Worm (Caenorhabditis elegans) whole organism, midembryonic: Measurements from ENCODE around the gene prp-3.

Source experiments
- T22C8.4 ChIP-seq: fragments of 200-800 bp; sonication (Bioruptor generic); IDR thresholded peaks from 2 replicates; pipeline ENCODE4 v1.3.6; 2022; ENCODE audit warnings: missing genetic modification characterization, missing compliant biosample characterization
- cog-1 ChIP-seq: sonication (generic microtip); optimal IDR thresholded peaks from 2 replicates; lab custom pipeline; 2016; ENCODE audit warnings: missing genetic modification characterization, missing compliant biosample characterization
- flt-1 ChIP-seq: fragments of 200-800 bp; sonication (Bioruptor generic); IDR thresholded peaks from 2 replicates; pipeline ENCODE4 v1.3.6; 2022; ENCODE audit warnings: missing genetic modification characterization, missing compliant biosample characterization
- klf-2 ChIP-seq: fragments of 200-800 bp; sonication (Bioruptor generic); conservative IDR thresholded peaks from 2 replicates; pipeline ENCODE4 v1.3.6; 2022; ENCODE audit warnings: missing genetic modification reagents, missing genetic modification characterization, missing compliant biosample characterization
- med-1 ChIP-seq: sonication (generic microtip); optimal IDR thresholded peaks from 2 replicates; lab custom pipeline; 2017; ENCODE audit warnings: missing genetic modification characterization, mild to moderate bottlenecking, missing compliant biosample characterization, antibody characterized with exemption, missing genetic modification reagents; ENCODE audit not compliant: insufficient read depth
- ref-1 ChIP-seq: fragments of 200-800 bp; sonication (Bioruptor generic); conservative IDR thresholded peaks from 2 replicates; pipeline ENCODE4 v1.3.6; 2022; ENCODE audit warnings: missing genetic modification reagents, missing genetic modification characterization, missing compliant biosample characterization
- tab-1 ChIP-seq: fragments of 200-800 bp; sonication (Bioruptor generic); IDR thresholded peaks from 2 replicates; pipeline ENCODE4 v1.3.6; 2022; ENCODE audit warnings: missing genetic modification characterization, missing compliant biosample characterization
- ztf-23 ChIP-seq: fragments of 200-800 bp; sonication (Bioruptor generic); IDR thresholded peaks from 2 replicates; pipeline ENCODE4 v1.3.6; 2022; ENCODE audit warnings: missing genetic modification reagents, missing genetic modification characterization, missing compliant biosample characterization
- ztf-29 ChIP-seq: fragments of 200-800 bp; sonication (Bioruptor generic); IDR thresholded peaks from 2 replicates; pipeline ENCODE4 v1.3.6; 2022; ENCODE audit warnings: missing genetic modification reagents, missing genetic modification characterization, missing compliant biosample characterization

prp-3 gene

DNA sequence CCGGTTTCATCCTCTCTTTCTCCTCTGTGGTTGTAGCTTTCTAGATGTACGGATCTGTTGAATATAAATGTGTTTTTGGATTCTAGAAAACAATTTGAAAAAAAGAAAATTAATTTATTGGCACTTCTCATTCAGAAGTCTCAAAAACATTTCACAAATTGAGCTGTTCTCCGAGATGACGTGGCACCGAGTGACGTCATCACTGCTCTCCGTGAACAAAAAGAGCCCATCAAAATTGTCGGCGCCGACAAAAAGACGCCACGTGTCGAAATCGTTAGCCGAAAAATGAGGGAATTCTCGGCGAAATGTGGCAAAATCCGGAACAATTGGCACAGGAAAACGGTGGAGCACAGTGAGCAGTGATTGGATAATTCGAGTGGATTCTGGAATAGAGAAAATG, 6.1 kb downstream of the prp-3 start:
- no peak for TF ChIP-seq ztf-29 (GFP tag; lab: Robert Waterston, UW)
- TF ChIP-seq ref-1 (GFP tag; lab: Robert Waterston, UW), result 0 out of 2 replicates have a peak, but pooled peaks have one; percentile 22
- TF ChIP-seq ztf-23, result no peak

DNA sequence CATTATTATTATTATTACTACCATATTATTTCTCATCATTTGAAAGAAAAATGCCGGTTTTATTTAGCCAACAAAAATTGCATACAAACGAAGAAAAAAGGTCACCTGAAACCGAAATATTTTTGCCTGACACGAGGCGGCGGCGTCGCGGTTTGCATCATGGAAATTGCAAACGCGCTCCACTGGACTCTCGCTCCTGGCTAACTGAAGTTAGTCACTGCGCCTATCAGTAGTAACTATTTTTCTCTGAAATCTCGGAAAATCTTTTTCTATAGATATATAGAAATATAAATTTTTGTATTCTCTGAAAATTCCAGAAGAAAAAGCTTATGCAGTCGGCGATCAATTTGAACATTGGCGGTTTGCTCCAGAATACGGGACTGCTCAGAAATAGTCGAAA, 12.0 kb downstream of the prp-3 start, which contains the start of gene ymel-1:
Gene ymel-1, plus strand, starts transcription at position 318 of the 400 bp plus-strand sequence.
- TF ChIP-seq flt-1, result no peak
- TF ChIP-seq ref-1 (GFP tag; lab: Robert Waterston, UW), result no peak
- TF ChIP-seq cog-1, result no peak
- TF ChIP-seq ztf-29 (GFP tag; lab: Robert Waterston, UW), result no peak
- TF ChIP-seq ztf-23, result no peak
- no peak for TF ChIP-seq klf-2 (GFP tag; lab: Robert Waterston, UW)
- no peak for TF ChIP-seq tab-1 (GFP tag; lab: Robert Waterston, UW)
- no peak for TF ChIP-seq med-1 (GFP tag; lab: Kevin White, UChicago)
- TF ChIP-seq T22C8.4 (GFP tag; lab: Robert Waterston, UW), result no peak

DNA sequence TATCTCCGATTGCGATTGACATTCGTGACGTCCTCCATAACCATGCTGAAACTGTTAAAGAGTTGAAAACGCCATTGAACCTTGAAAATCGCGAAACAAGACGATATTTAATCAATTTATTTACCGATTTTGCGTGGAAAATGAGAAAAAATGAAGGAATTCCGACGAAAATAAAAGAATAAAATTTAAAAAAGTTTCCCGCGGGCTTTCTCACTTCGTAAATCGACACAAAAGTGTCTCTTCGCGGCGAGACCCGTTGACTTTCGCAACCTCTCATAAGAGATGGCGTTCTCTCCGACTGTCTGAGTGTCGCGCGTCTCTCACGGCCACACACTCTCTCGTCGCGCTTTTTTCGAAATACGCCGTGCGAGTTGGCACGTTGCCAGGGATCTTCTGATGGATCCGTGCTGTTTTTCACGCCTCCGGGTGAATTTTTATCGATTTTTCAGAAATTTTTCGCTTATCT, 20.6 kb downstream of the prp-3 start, which contains the start of gene hat-1:
Gene hat-1, minus strand, starts transcription at position 51 of the 466 bp plus-strand sequence.
- no peak for TF ChIP-seq tab-1 (GFP tag; lab: Robert Waterston, UW)
- TF ChIP-seq ztf-23, result 0 out of 2 replicates have a peak, but pooled peaks have one; percentile 41
- no peak for TF ChIP-seq ref-1 (GFP tag; lab: Robert Waterston, UW)
- TF ChIP-seq klf-2 (GFP tag; lab: Robert Waterston, UW), result no peak
- peak; percentile 51 for TF ChIP-seq ztf-29 (GFP tag; lab: Robert Waterston, UW)
- peak; percentile 64; the same call in 1 of the 2 replicates for TF ChIP-seq flt-1
- TF ChIP-seq T22C8.4 (GFP tag; lab: Robert Waterston, UW), result 0 out of 2 replicates have a peak, but pooled peaks have one; percentile 18
- TF ChIP-seq med-1 (GFP tag; lab: Kevin White, UChicago), result no peak
- no peak for TF ChIP-seq cog-1

DNA sequence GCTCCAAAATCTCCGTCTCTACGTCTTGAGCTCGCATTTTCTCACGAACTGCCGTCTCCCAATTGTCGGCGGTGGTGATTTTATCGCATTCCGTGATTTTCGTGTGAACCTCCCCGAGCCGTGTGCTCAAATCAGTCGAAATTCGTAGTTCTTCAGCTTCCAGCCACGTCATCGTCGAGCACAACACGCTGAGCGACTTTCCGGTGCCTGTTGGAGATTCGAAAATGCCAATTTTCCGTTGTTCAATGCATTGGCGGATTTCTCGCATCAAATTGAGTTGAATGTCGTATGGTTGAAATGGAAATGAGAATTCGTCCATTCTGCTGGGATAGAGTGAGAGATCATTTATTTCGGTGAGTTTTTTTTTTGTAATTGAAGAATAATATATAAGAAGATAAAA, 22.9 kb downstream of the prp-3 start, which contains the start of the genes M03C11.3 and chl-1:
Gene M03C11.3, plus strand, starts transcription at position 153 of the 400 bp plus-strand sequence.
Gene chl-1, minus strand, starts transcription at position 323 of the 400 bp plus-strand sequence.
- TF ChIP-seq klf-2 (GFP tag; lab: Robert Waterston, UW) (no peak), med-1 (GFP tag; lab: Kevin White, UChicago) (no peak), flt-1 (no peak), T22C8.4 (GFP tag; lab: Robert Waterston, UW) (no peak), tab-1 (GFP tag; lab: Robert Waterston, UW) (no peak), ref-1 (GFP tag; lab: Robert Waterston, UW) (no peak), ztf-23 (no peak), ztf-29 (GFP tag; lab: Robert Waterston, UW) (no peak), cog-1 (no peak)

DNA sequence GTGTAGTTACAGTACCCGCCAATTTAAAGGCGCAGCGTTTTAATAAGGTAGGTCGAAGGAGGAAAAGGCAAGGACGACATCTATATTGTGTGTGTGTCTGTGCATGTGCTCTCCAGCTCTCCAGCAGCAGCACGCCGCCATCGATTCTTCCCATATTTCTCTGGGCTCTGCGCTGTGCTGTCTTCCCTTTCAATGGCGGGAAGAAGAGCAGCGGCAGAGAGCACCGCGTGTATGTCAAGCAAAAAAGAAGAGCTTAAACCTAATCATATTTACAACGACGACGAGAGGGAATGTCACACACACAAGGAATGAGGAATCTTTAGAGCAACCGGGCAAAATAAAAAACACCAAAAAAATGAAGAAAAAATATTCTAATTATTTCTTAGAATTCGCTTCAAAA, 28.9 kb downstream of the prp-3 start:
- TF ChIP-seq klf-2 (GFP tag; lab: Robert Waterston, UW) (no peak), tab-1 (GFP tag; lab: Robert Waterston, UW) (no peak), flt-1 (no peak), T22C8.4 (GFP tag; lab: Robert Waterston, UW) (no peak), ztf-23 (no peak), ref-1 (GFP tag; lab: Robert Waterston, UW) (no peak), cog-1 (no peak), med-1 (GFP tag; lab: Kevin White, UChicago) (no peak), ztf-29 (GFP tag; lab: Robert Waterston, UW) (no peak)

DNA sequence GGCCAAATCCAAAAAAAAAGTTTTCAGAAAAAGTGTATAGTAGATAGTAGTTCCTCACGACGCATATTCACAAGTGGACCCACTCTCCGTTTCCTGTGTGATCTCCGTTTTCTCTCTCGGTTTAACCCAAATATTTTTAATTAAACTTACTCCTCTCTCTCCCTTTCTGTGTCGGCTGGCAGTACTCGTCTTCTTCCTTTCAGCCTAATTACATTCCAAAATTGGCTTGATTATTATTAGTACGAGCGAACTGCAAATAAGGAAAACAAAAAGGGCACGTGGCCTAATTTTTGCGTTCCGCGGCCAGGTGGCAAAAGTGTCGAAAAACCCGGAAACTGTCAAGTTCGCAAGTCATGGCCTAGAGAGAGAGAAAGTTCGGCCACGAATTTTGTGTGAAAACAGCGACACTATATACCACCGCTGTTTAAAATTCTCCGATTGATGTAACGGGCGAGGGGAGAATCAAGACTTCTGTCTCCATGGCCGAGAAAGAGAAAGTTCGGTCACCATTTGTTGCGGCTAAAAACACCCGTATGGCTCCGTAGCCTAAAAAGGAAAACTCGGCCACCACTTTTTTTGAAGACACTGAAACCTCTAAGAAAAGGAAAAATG, 30.8 kb downstream of the prp-3 start:
- TF ChIP-seq ref-1 (GFP tag; lab: Robert Waterston, UW) (no peak), ztf-29 (GFP tag; lab: Robert Waterston, UW) (no peak), ztf-23 (no peak), cog-1 (no peak), med-1 (GFP tag; lab: Kevin White, UChicago) (no peak), T22C8.4 (GFP tag; lab: Robert Waterston, UW) (no peak), flt-1 (no peak), tab-1 (GFP tag; lab: Robert Waterston, UW) (no peak), klf-2 (GFP tag; lab: Robert Waterston, UW) (no peak)

DNA sequence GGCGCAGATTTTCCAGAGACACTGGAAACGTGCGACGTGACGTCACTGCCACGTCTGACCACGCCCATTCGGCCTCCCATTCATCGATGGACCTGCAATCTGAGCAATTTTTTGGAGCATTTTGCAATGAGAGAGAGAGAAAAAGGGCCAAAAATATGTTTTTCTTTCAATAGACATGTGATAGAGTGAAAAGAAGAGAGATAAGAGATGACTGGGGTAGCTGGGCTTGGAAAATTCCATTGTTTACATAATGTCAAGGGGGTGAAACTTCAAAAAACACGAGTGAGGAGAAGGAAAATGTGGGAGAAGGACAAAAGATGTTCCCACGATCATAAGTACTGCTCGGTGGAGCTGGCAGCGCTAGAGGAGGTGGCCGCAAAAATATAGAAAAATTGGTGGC, 31.8 kb downstream of the prp-3 start, which contains the start of gene M03C11.1:
Gene M03C11.1, minus strand, starts transcription at position 101 of the 400 bp plus-strand sequence.
- no peak for TF ChIP-seq tab-1 (GFP tag; lab: Robert Waterston, UW)
- no peak for TF ChIP-seq med-1 (GFP tag; lab: Kevin White, UChicago)
- TF ChIP-seq klf-2 (GFP tag; lab: Robert Waterston, UW), result no peak
- no peak for TF ChIP-seq ref-1 (GFP tag; lab: Robert Waterston, UW)
- no peak for TF ChIP-seq ztf-29 (GFP tag; lab: Robert Waterston, UW)
- no peak for TF ChIP-seq cog-1
- no peak for TF ChIP-seq T22C8.4 (GFP tag; lab: Robert Waterston, UW)
- no peak for TF ChIP-seq flt-1

DNA sequence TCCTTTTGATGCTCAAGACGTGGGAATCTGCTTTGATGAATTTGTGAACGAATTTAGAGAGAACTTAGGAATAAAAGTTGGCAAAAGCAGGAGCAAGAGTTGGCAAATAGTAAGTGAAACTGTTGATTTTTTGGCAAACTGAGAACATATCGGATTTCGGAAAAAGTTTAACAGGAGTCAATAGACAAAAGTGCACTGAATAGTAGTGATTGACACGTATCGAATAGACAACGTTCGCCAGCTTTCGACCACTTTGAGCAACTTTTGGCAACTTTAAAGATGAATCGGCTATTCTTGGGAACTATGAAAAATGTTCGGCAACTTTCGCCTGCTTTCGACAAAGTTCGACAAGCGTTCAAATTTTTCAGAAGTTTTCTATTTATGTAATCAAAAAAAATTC, 36.2 kb downstream of the prp-3 start, which contains the start of gene M03C11.9:
Gene M03C11.9, minus strand, starts transcription at position 101 of the 400 bp plus-strand sequence.
- TF ChIP-seq ztf-23, result no peak
- no peak for TF ChIP-seq flt-1
- no peak for TF ChIP-seq T22C8.4 (GFP tag; lab: Robert Waterston, UW)
- no peak for TF ChIP-seq ref-1 (GFP tag; lab: Robert Waterston, UW)
- no peak for TF ChIP-seq klf-2 (GFP tag; lab: Robert Waterston, UW)
- no peak for TF ChIP-seq med-1 (GFP tag; lab: Kevin White, UChicago)
- TF ChIP-seq cog-1, result no peak
- TF ChIP-seq ztf-29 (GFP tag; lab: Robert Waterston, UW), result no peak
- no peak for TF ChIP-seq tab-1 (GFP tag; lab: Robert Waterston, UW)

DNA sequence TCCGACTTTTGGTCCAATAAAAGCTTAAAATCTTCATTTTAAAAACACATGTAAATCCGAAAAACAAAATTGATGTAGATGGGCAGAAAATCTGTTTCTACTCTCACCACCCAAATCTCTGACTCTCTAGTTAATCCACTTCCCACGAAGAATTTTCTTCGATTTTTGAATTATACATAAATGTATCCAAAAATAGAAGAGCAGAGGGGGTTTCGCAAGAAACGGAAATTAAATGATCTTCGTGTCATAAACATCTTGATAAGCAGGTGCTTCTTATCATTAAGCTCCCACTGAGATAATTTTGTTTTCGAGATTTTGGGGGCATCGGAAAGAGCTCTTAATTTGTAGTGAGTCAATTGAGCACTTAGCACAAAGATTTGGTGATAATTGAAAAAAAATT, 38.2 kb downstream of the prp-3 start:
- no peak for TF ChIP-seq flt-1
- TF ChIP-seq cog-1, result no peak
- no peak for TF ChIP-seq ztf-23
- no peak for TF ChIP-seq ztf-29 (GFP tag; lab: Robert Waterston, UW)
- TF ChIP-seq med-1 (GFP tag; lab: Kevin White, UChicago), result no peak
- no peak for TF ChIP-seq T22C8.4 (GFP tag; lab: Robert Waterston, UW)
- TF ChIP-seq ref-1 (GFP tag; lab: Robert Waterston, UW), result no peak
- TF ChIP-seq tab-1 (GFP tag; lab: Robert Waterston, UW), result no peak
- no peak for TF ChIP-seq klf-2 (GFP tag; lab: Robert Waterston, UW)
